Worm (Caenorhabditis elegans): Measurements from ENCODE around the gene F26H11.4.

F26H11.4 gene

ce11 chrII:14404741-14405488 is 3.5 kb upstream of the F26H11.4 start:
- no peak for TF ChIP-seq lsy-27 (tag; optimal IDR thresholded peaks at IDR 0.05; ENCODE audit: borderline replicate concordance, insufficient read depth)
- TF ChIP-seq ztf-28 (GFP tag; IDR thresholded peaks at IDR 0.05) = 0 out of 2 replicates have a peak, but pooled peaks have one; percentile 22
- no peak for TF ChIP-seq snpc-4 (GFP tag; optimal IDR thresholded peaks at IDR 0.05)
- peak in 1 of 4 experiments; percentile 4 for TF ChIP-seq snpc-4 (tag; optimal IDR thresholded peaks at IDR 0.05)
- TF ChIP-seq tbp1 (GFP tag; optimal IDR thresholded peaks at IDR 0.05) = no peak
- TF ChIP-seq F23B12.7 (tag; optimal IDR thresholded peaks at IDR 0.05; ENCODE audit: insufficient read depth) = peak; percentile 6
- TF ChIP-seq B0336.3 (GFP tag; IDR thresholded peaks at IDR 0.05) = 0 out of 2 replicates have a peak, but pooled peaks have one; percentile 25
- peak; percentile 35 for TF ChIP-seq rpc-1 (optimal IDR thresholded peaks at IDR 0.05)
- no peak for TF ChIP-seq rpc-1 (tag; optimal IDR thresholded peaks at IDR 0.05)
- TF ChIP-seq Y53G8AR.9 (GFP tag; conservative IDR thresholded peaks at IDR 0.05) = 0 out of 2 replicates have a peak, but pooled peaks have one; percentile 31
- TF ChIP-seq hsf-1 (GFP tag; IDR thresholded peaks at IDR 0.05) = peak; percentile 95
- TF ChIP-seq akir-1 (GFP tag; optimal IDR thresholded peaks at IDR 0.05) = no peak
- TF ChIP-seq lin-40 (tag; optimal IDR thresholded peaks at IDR 0.05) = peak; percentile 69
- peak; percentile 19 for TF ChIP-seq ceh-27 (GFP tag; optimal IDR thresholded peaks at IDR 0.05)
- 0 out of 2 replicates have a peak, but pooled peaks have one; percentile 22 for TF ChIP-seq nfyb-1 (GFP tag; IDR thresholded peaks at IDR 0.05)
- 0 out of 2 replicates have a peak, but pooled peaks have one; percentile 21 for TF ChIP-seq C06A6.2 (GFP tag; conservative IDR thresholded peaks at IDR 0.05)
- TF ChIP-seq F37B4.10 (GFP tag; IDR thresholded peaks at IDR 0.05) = no peak
- TF ChIP-seq K12H6.12 (tag; optimal IDR thresholded peaks at IDR 0.05) = peak; percentile 39
- 0 out of 2 replicates have a peak, but pooled peaks have one; percentile 45 for TF ChIP-seq ekl-4 (GFP tag; IDR thresholded peaks at IDR 0.05)
- no peak for TF ChIP-seq athp-1 (tag; optimal IDR thresholded peaks at IDR 0.05)
- TF ChIP-seq hmg-1.2 (GFP tag; IDR thresholded peaks at IDR 0.05) = peak; percentile 82
- no peak for TF ChIP-seq F55B11.4 (tag; optimal IDR thresholded peaks at IDR 0.05; ENCODE audit: borderline replicate concordance, insufficient read depth)
- peak; percentile 64 for TF ChIP-seq mcd-1 (GFP tag; IDR thresholded peaks at IDR 0.05)
- 0 out of 2 replicates have a peak, but pooled peaks have one; percentile 66 for TF ChIP-seq pbrm-1 (GFP tag; IDR thresholded peaks at IDR 0.05)
- no peak for TF ChIP-seq sdz-38 (tag; optimal IDR thresholded peaks at IDR 0.05)
- TF ChIP-seq zfh-2 (GFP tag; conservative IDR thresholded peaks at IDR 0.05) = peak; percentile 73
- no peak for TF ChIP-seq ztf-3 (GFP tag; optimal IDR thresholded peaks at IDR 0.05)
- TF ChIP-seq D2030.7 (GFP tag; IDR thresholded peaks at IDR 0.05) = 0 out of 2 replicates have a peak, but pooled peaks have one; percentile 20
- peak; percentile 62 for TF ChIP-seq ztf-26 (tag; optimal IDR thresholded peaks at IDR 0.05)
- TF ChIP-seq atf-7 (tag; optimal IDR thresholded peaks at IDR 0.05) = peak; percentile 90
- TF ChIP-seq let-607 (tag; optimal IDR thresholded peaks at IDR 0.05) = peak in 1 of 2 experiments; percentile 2
- no peak for TF ChIP-seq hlh-26 (GFP tag; conservative IDR thresholded peaks at IDR 0.05)
- no peak for TF ChIP-seq cebp-1 (GFP tag; IDR thresholded peaks at IDR 0.05)
- TF ChIP-seq cebp-1 (tag; optimal IDR thresholded peaks at IDR 0.05) = peak; percentile 43
- no peak for TF ChIP-seq him-1 (tag; optimal IDR thresholded peaks at IDR 0.05)

- TF ChIP-seq ama-1 (optimal IDR thresholded peaks at IDR 0.05) (peak; percentile 90), ama-1 (GFP tag; optimal IDR thresholded peaks at IDR 0.05) (no peak), madf-3 (GFP tag; IDR thresholded peaks at IDR 0.05) (no peak)
Measured at ce11 chrII:14405489-14406059, 2.8 kb upstream of the F26H11.4 start.

All from whole organism, young adult.